Worm (Caenorhabditis elegans) whole organism, L3 larva: ENCODE measurements around the gene swd-2.1.
A peak's percentile ranks its signal among the peaks of the same experiment; 100 is the strongest.

Experiments used
- ZK546.5 ChIP-seq: sonication (generic microtip); optimal IDR thresholded peaks from 2 replicates; lab custom pipeline; 2017; ENCODE audit warnings: missing biosample characterization, missing genetic modification characterization
- ama-1 ChIP-seq: fragments of 150-350 bp; optimal IDR thresholded peaks from 2 replicates; lab custom pipeline; 2018
- ceh-16 ChIP-seq: sonication (generic microtip); optimal IDR thresholded peaks from 2 replicates; lab custom pipeline; 2017; ENCODE audit warnings: missing biosample characterization, missing genetic modification characterization
- ceh-28 ChIP-seq: fragments of 150-350 bp; optimal IDR thresholded peaks from 2 replicates; lab custom pipeline; 2014; ENCODE audit warnings: missing biosample characterization, missing genetic modification reagents, missing genetic modification characterization
- ceh-82 ChIP-seq: fragments of 150-350 bp; optimal IDR thresholded peaks from 2 replicates; lab custom pipeline; 2014; ENCODE audit warnings: missing biosample characterization, missing genetic modification characterization
- ceh-9 ChIP-seq: sonication (generic microtip); optimal IDR thresholded peaks from 2 replicates; lab custom pipeline; 2018; ENCODE audit warnings: missing biosample characterization, missing genetic modification characterization
- daf-12 ChIP-seq: fragments of 150-350 bp; optimal IDR thresholded peaks from 2 replicates; lab custom pipeline; 2014; ENCODE audit warnings: missing biosample characterization, missing genetic modification reagents, missing genetic modification characterization
- egl-27 ChIP-seq: sonication (generic microtip); optimal IDR thresholded peaks from 4 replicates; lab custom pipeline; 2017; ENCODE audit warnings: missing biosample characterization, missing genetic modification reagents, missing genetic modification characterization
- elt-1 ChIP-seq: fragments of 150-350 bp; optimal IDR thresholded peaks from 2 replicates; lab custom pipeline; 2014; ENCODE audit warnings: missing biosample characterization, missing genetic modification characterization
- elt-2 ChIP-seq: sonication (generic microtip); optimal IDR thresholded peaks from 2 replicates; lab custom pipeline; 2016; ENCODE audit warnings: missing genetic modification reagents, mild to moderate bottlenecking, missing genetic modification characterization, missing compliant biosample characterization
- eor-1 ChIP-seq, 2 experiments: fragments of 150-350 bp; optimal IDR thresholded peaks; 2 replicates each; lab custom pipeline; 2014 to 2018; ENCODE audit warnings: missing biosample characterization in 2 of 2, missing genetic modification characterization in 2 of 2
- fkh-10 ChIP-seq: sonication (generic microtip); optimal IDR thresholded peaks from 2 replicates; lab custom pipeline; 2017; ENCODE audit warnings: missing biosample characterization, missing genetic modification reagents, missing genetic modification characterization
- hmg-11 ChIP-seq: sonication (generic microtip); optimal IDR thresholded peaks from 2 replicates; lab custom pipeline; 2016; ENCODE audit warnings: missing genetic modification characterization, missing compliant biosample characterization
- jun-1 ChIP-seq: fragments of 150-350 bp; optimal IDR thresholded peaks from 2 replicates; lab custom pipeline; 2014; ENCODE audit warnings: missing biosample characterization, missing genetic modification reagents, missing genetic modification characterization
- lin-15B ChIP-seq: fragments of 150-350 bp; optimal IDR thresholded peaks from 2 replicates; lab custom pipeline; 2014; ENCODE audit warnings: missing biosample characterization, missing genetic modification characterization
- lin-39 ChIP-seq: fragments of 150-350 bp; optimal IDR thresholded peaks from 2 replicates; lab custom pipeline; 2018; ENCODE audit warnings: missing biosample characterization, missing genetic modification reagents, missing genetic modification characterization
- lsy-12 ChIP-seq: sonication (generic microtip); optimal IDR thresholded peaks from 2 replicates; lab custom pipeline; 2016; ENCODE audit warnings: mild to moderate bottlenecking, missing genetic modification characterization, missing compliant biosample characterization
- mdl-1 ChIP-seq: fragments of 150-350 bp; optimal IDR thresholded peaks from 2 replicates; lab custom pipeline; 2014; ENCODE audit warnings: missing biosample characterization, missing genetic modification characterization
- nfya-1 ChIP-seq: sonication (generic microtip); optimal IDR thresholded peaks from 2 replicates; lab custom pipeline; 2017; ENCODE audit warnings: missing genetic modification characterization, mild to moderate bottlenecking, missing compliant biosample characterization, antibody characterized with exemption, moderate library complexity; ENCODE audit not compliant: insufficient read depth
- nhr-11 ChIP-seq: fragments of 150-350 bp; optimal IDR thresholded peaks from 2 replicates; lab custom pipeline; 2014; ENCODE audit warnings: missing biosample characterization, missing genetic modification characterization
- nhr-12 ChIP-seq: fragments of 150-350 bp; optimal IDR thresholded peaks from 2 replicates; lab custom pipeline; 2014; ENCODE audit warnings: missing biosample characterization, missing genetic modification characterization
- nhr-23 ChIP-seq: fragments of 150-350 bp; optimal IDR thresholded peaks from 2 replicates; lab custom pipeline; 2014; ENCODE audit warnings: missing biosample characterization, missing genetic modification reagents, missing genetic modification characterization
- nhr-237 ChIP-seq: fragments of 150-350 bp; optimal IDR thresholded peaks from 2 replicates; lab custom pipeline; 2014; ENCODE audit warnings: missing biosample characterization, missing genetic modification characterization
- nhr-25 ChIP-seq: sonication (generic microtip); optimal IDR thresholded peaks from 2 replicates; lab custom pipeline; 2017; ENCODE audit warnings: missing biosample characterization, missing genetic modification characterization
- nhr-43 ChIP-seq: sonication (generic microtip); optimal IDR thresholded peaks from 2 replicates; lab custom pipeline; 2016; ENCODE audit warnings: mild to moderate bottlenecking, missing genetic modification characterization, missing compliant biosample characterization; ENCODE audit not compliant: poor library complexity, severe bottlenecking
- nhr-67 ChIP-seq: fragments of 150-350 bp; optimal IDR thresholded peaks from 2 replicates; lab custom pipeline; 2014; ENCODE audit warnings: missing biosample characterization, missing genetic modification characterization
- nhr-77 ChIP-seq: fragments of 150-350 bp; optimal IDR thresholded peaks from 2 replicates; lab custom pipeline; 2014; ENCODE audit warnings: missing biosample characterization, missing genetic modification characterization
- pha-4 ChIP-seq: fragments of 150-350 bp; optimal IDR thresholded peaks from 2 replicates; lab custom pipeline; 2014; ENCODE audit warnings: missing biosample characterization, missing genetic modification reagents, missing genetic modification characterization
- sea-2 ChIP-seq: fragments of 150-350 bp; sonication (generic microtip); optimal IDR thresholded peaks from 4 replicates; lab custom pipeline; 2014; ENCODE audit warnings: missing biosample characterization, missing genetic modification reagents, missing genetic modification characterization
- skn-1 ChIP-seq: fragments of 150-350 bp; optimal IDR thresholded peaks from 2 replicates; lab custom pipeline; 2014; ENCODE audit warnings: missing biosample characterization, missing genetic modification characterization
- snpc-4 ChIP-seq: fragments of 150-350 bp; optimal IDR thresholded peaks from 2 replicates; lab custom pipeline; 2014; ENCODE audit warnings: missing biosample characterization, missing genetic modification characterization
- unc-62 ChIP-seq: fragments of 150-350 bp; sonication (generic microtip); optimal IDR thresholded peaks from 4 replicates; lab custom pipeline; 2014; ENCODE audit warnings: missing biosample characterization, missing genetic modification reagents, missing genetic modification characterization

swd-2.1 gene

ce11 chrIV:7817852-7818251, 42.0 kb downstream of the swd-2.1 start, which contains the start of gene ric-3:
Gene ric-3, plus strand, starts transcription at chrIV:7818251.
- TF ChIP-seq hmg-11 (tag; lab: Kevin White, UChicago) = peak; percentile 90
- no peak for TF ChIP-seq ceh-16 (tag; lab: Kevin White, UChicago)
- no peak for TF ChIP-seq nhr-23
- no peak for TF ChIP-seq nhr-237 (tag; lab: Kevin White, UChicago)
- TF ChIP-seq egl-27 (tag; lab: Kevin White, UChicago) = no peak
- peak; percentile 29 for TF ChIP-seq mdl-1 (tag; lab: Kevin White, UChicago)
- peak; percentile 40 for TF ChIP-seq snpc-4 (tag; lab: Kevin White, UChicago)
- TF ChIP-seq pha-4 (tag; lab: Kevin White, UChicago) = peak; percentile 51
- no peak for TF ChIP-seq skn-1 (tag; lab: Kevin White, UChicago)
- TF ChIP-seq lin-39 (tag; lab: Kevin White, UChicago) = peak; percentile 84
- peak; percentile 42 for TF ChIP-seq lin-15B (tag; lab: Kevin White, UChicago)
- peak; percentile 44 for TF ChIP-seq unc-62 (GFP tag; lab: Kevin White, UChicago)
- peak; percentile 58 for TF ChIP-seq ceh-28 (tag; lab: Kevin White, UChicago)
- no peak for TF ChIP-seq nhr-77 (tag; lab: Kevin White, UChicago)
- TF ChIP-seq nhr-12 (tag; lab: Kevin White, UChicago) = no peak
- peak; percentile 81 for TF ChIP-seq nfya-1 (tag; lab: Kevin White, UChicago)
- TF ChIP-seq, all 47 proteins: peak for 9

ce11 chrIV:7822524-7822923, 46.7 kb downstream of the swd-2.1 start, which contains the start of gene T14A8.2:
Gene T14A8.2, minus strand, starts transcription at chrIV:7822624.
- no peak for TF ChIP-seq lin-15B (tag; lab: Kevin White, UChicago)
- TF ChIP-seq lsy-12 (tag; lab: Kevin White, UChicago) = no peak
- no peak for TF ChIP-seq ceh-82
- TF ChIP-seq nhr-67 (tag; lab: Kevin White, UChicago) = no peak
- TF ChIP-seq ceh-28 (tag; lab: Kevin White, UChicago) = no peak
- no peak for TF ChIP-seq unc-62 (GFP tag; lab: Kevin White, UChicago)
- no peak for TF ChIP-seq eor-1 (tag; optimal IDR thresholded peaks at IDR 0.05; lab: Kevin White, UChicago)
- no peak for TF ChIP-seq pha-4 (tag; lab: Kevin White, UChicago)
- TF ChIP-seq nhr-25 (tag; lab: Kevin White, UChicago) = no peak
- no peak for TF ChIP-seq ceh-9 (tag; lab: Kevin White, UChicago)
- no peak for TF ChIP-seq snpc-4 (tag; lab: Kevin White, UChicago)
- no peak for TF ChIP-seq nhr-43 (tag; lab: Kevin White, UChicago)

ce11 chrIV:7824649-7825048, 48.8 kb downstream of the swd-2.1 start:
- TF ChIP-seq sea-2 (GFP tag; lab: Kevin White, UChicago) (no peak), fkh-10 (GFP tag; lab: Kevin White, UChicago) (no peak), jun-1 (tag; lab: Kevin White, UChicago) (no peak), ZK546.5 (tag; lab: Kevin White, UChicago) (no peak), ama-1 (lab: Kevin White, UChicago) (no peak), elt-2 (tag; lab: Kevin White, UChicago) (no peak), ceh-82 (no peak), daf-12 (tag; lab: Kevin White, UChicago) (no peak), nhr-25 (tag; lab: Kevin White, UChicago) (peak; percentile 16), elt-1 (tag; lab: Kevin White, UChicago) (no peak), nhr-11 (tag; lab: Kevin White, UChicago) (no peak), eor-1 (tag; optimal IDR thresholded peaks at IDR 0.05; lab: Kevin White, UChicago) (no peak), nhr-23 (peak; percentile 53)
